Fruit fly (Drosophila melanogaster) whole organism, embryonic: ENCODE measurements around the gene Rnb.

ENCODE experiments used
- ATbp ChIP-seq: fragments of 200-800 bp; sonication (Bioruptor generic); optimal IDR thresholded peaks from 2 replicates; lab custom pipeline; 2017; ENCODE audit warnings: missing biosample characterization, mild to moderate bottlenecking, missing genetic modification characterization, missing genetic modification reagents
- B-H2 ChIP-seq: fragments of 200-800 bp; sonication (Bioruptor generic); optimal IDR thresholded peaks from 2 replicates; lab custom pipeline; 2018; ENCODE audit warnings: missing biosample characterization, mild to moderate bottlenecking, missing genetic modification characterization
- BtbVII ChIP-seq: fragments of 200-800 bp; sonication (Bioruptor generic); optimal IDR thresholded peaks from 3 replicates; lab custom pipeline; 2017; ENCODE audit warnings: missing biosample characterization, mild to moderate bottlenecking, missing genetic modification characterization
- CG10366 ChIP-seq: fragments of 200-800 bp; sonication (Bioruptor generic); IDR thresholded peaks from 2 replicates; pipeline ENCODE4 v1.3.6; 2022; ENCODE audit warnings: missing biosample characterization, missing genetic modification characterization
- CG11695 ChIP-seq: fragments of 200-800 bp; sonication (Bioruptor generic); IDR thresholded peaks from 3 replicates; pipeline ENCODE4 v1.3.6; 2022; ENCODE audit warnings: missing biosample characterization, missing genetic modification characterization
- CG12219 ChIP-seq: fragments of 200-800 bp; sonication (Bioruptor generic); optimal IDR thresholded peaks from 3 replicates; lab custom pipeline; 2018; ENCODE audit warnings: missing biosample characterization, mild to moderate bottlenecking, missing genetic modification characterization
- CG12942 ChIP-seq: fragments of 200-800 bp; sonication (Bioruptor generic); optimal IDR thresholded peaks from 3 replicates; lab custom pipeline; 2016; ENCODE audit warnings: missing biosample characterization, missing genetic modification characterization
- CG14710 ChIP-seq: fragments of 200-800 bp; sonication (Bioruptor generic); optimal IDR thresholded peaks from 3 replicates; lab custom pipeline; 2019; ENCODE audit warnings: missing biosample characterization, mild to moderate bottlenecking, missing genetic modification characterization, moderate library complexity
- CG16779 ChIP-seq: fragments of 200-800 bp; sonication (Bioruptor generic); IDR thresholded peaks from 2 replicates; pipeline ENCODE4 v1.3.6; 2022; ENCODE audit warnings: missing biosample characterization, missing genetic modification characterization
- CG17802 ChIP-seq: fragments of 200-800 bp; sonication (Bioruptor generic); optimal IDR thresholded peaks from 2 replicates; lab custom pipeline; 2018; ENCODE audit warnings: missing biosample characterization, mild to moderate bottlenecking, missing genetic modification characterization, moderate library complexity
- CG18262 ChIP-seq: fragments of 200-800 bp; optimal IDR thresholded peaks from 3 replicates; lab custom pipeline; 2019; ENCODE audit warnings: missing biosample characterization, mild to moderate bottlenecking, missing genetic modification characterization, moderate library complexity
- CG2678 ChIP-seq: fragments of 200-800 bp; sonication (Bioruptor generic); optimal IDR thresholded peaks from 3 replicates; lab custom pipeline; 2019; ENCODE audit warnings: missing biosample characterization, mild to moderate bottlenecking, missing genetic modification characterization, moderate library complexity
- CG2875 ChIP-seq: fragments of 200-800 bp; sonication (Bioruptor generic); optimal IDR thresholded peaks from 2 replicates; lab custom pipeline; 2017; ENCODE audit warnings: missing biosample characterization, mild to moderate bottlenecking, missing genetic modification characterization, missing genetic modification reagents
- CG30403 ChIP-seq: fragments of 200-800 bp; sonication (Bioruptor generic); optimal IDR thresholded peaks from 3 replicates; lab custom pipeline; 2016; ENCODE audit warnings: missing biosample characterization, missing genetic modification characterization
- CG3407 ChIP-seq: fragments of 200-800 bp; sonication (Bioruptor generic); optimal IDR thresholded peaks from 2 replicates; lab custom pipeline; 2018; ENCODE audit warnings: missing biosample characterization, mild to moderate bottlenecking, missing genetic modification characterization
- CG42726 ChIP-seq: fragments of 200-800 bp; sonication (Bioruptor generic); IDR thresholded peaks from 2 replicates; pipeline ENCODE4 v1.3.6; 2022; ENCODE audit warnings: missing biosample characterization, missing genetic modification characterization; ENCODE audit not compliant: partially characterized antibody
- CG4730 ChIP-seq: fragments of 200-800 bp; sonication (Bioruptor generic); IDR thresholded peaks from 2 replicates; pipeline ENCODE4 v1.3.6; 2022; ENCODE audit warnings: missing biosample characterization, missing genetic modification characterization
- CG4854 ChIP-seq: fragments of 200-800 bp; sonication (Bioruptor generic); optimal IDR thresholded peaks from 2 replicates; lab custom pipeline; 2016; ENCODE audit warnings: missing biosample characterization, missing genetic modification characterization, inconsistent platforms
- CG5953 ChIP-seq: fragments of 200-800 bp; sonication (Bioruptor generic); IDR thresholded peaks from 2 replicates; pipeline ENCODE4 v1.3.6; 2022; ENCODE audit warnings: missing biosample characterization, missing genetic modification characterization
- CG6272 ChIP-seq: fragments of 200-800 bp; sonication (Bioruptor generic); IDR thresholded peaks from 2 replicates; pipeline ENCODE4 v1.3.6; 2022; ENCODE audit warnings: missing biosample characterization, missing genetic modification characterization
- CG6683 ChIP-seq: fragments of 200-800 bp; sonication (Bioruptor generic); optimal IDR thresholded peaks from 2 replicates; lab custom pipeline; 2017; ENCODE audit warnings: missing biosample characterization, mild to moderate bottlenecking, missing genetic modification characterization, missing genetic modification reagents
- CG6765 ChIP-seq: fragments of 200-800 bp; sonication (Bioruptor generic); optimal IDR thresholded peaks from 3 replicates; lab custom pipeline; 2017; ENCODE audit warnings: missing biosample characterization, mild to moderate bottlenecking, missing genetic modification characterization
- CG8290 ChIP-seq, 3 experiments: fragments of 200-800 bp; sonication (Bioruptor generic); optimal IDR thresholded peaks; 2 replicates each; lab custom pipeline; 2016 to 2019; ENCODE audit warnings: missing biosample characterization in 3 of 3, missing genetic modification characterization in 3 of 3, mild to moderate bottlenecking in 2 of 3, moderate library complexity in 1 of 3
- CG8944 ChIP-seq: fragments of 200-800 bp; sonication (Bioruptor generic); optimal IDR thresholded peaks from 3 replicates; lab custom pipeline; 2016; ENCODE audit warnings: missing biosample characterization, missing genetic modification characterization
- CG9817 ChIP-seq: fragments of 200-800 bp; sonication (Bioruptor generic); optimal IDR thresholded peaks from 2 replicates; lab custom pipeline; 2018; ENCODE audit warnings: missing biosample characterization, mild to moderate bottlenecking, missing genetic modification characterization, moderate library complexity
- CoRest ChIP-seq: fragments of 200-800 bp; sonication (Bioruptor generic); optimal IDR thresholded peaks from 3 replicates; lab custom pipeline; 2018; ENCODE audit warnings: missing biosample characterization, mild to moderate bottlenecking, missing genetic modification characterization, moderate library complexity
- Dref ChIP-seq: fragments of 200-800 bp; sonication (Bioruptor generic); IDR thresholded peaks from 2 replicates; pipeline ENCODE4 v1.3.6; 2022; ENCODE audit warnings: missing biosample characterization, missing genetic modification characterization
- Med ChIP-seq: fragments of 200-800 bp; sonication (Bioruptor generic); peaks from one replicate; lab custom pipeline; 2016; ENCODE audit warnings: missing biosample characterization, missing genetic modification characterization, mild to moderate bottlenecking, inconsistent platforms, moderate library complexity
- NC2β ChIP-seq: fragments of 200-800 bp; sonication (Bioruptor generic); optimal IDR thresholded peaks from 2 replicates; lab custom pipeline; 2016; ENCODE audit warnings: missing biosample characterization, missing genetic modification characterization
- Opbp ChIP-seq: fragments of 200-800 bp; sonication (Bioruptor generic); IDR thresholded peaks from 3 replicates; pipeline ENCODE4 v1.3.6; 2022; ENCODE audit warnings: missing biosample characterization, missing genetic modification characterization; ENCODE audit not compliant: partially characterized antibody
- Optix ChIP-seq: fragments of 200-800 bp; sonication (Bioruptor generic); IDR thresholded peaks from 3 replicates; pipeline ENCODE4 v1.3.6; 2022; ENCODE audit warnings: missing biosample characterization, missing genetic modification characterization
- TFAM ChIP-seq: fragments of 200-800 bp; sonication (Bioruptor generic); optimal IDR thresholded peaks from 2 replicates; lab custom pipeline; 2017; ENCODE audit warnings: missing biosample characterization, missing genetic modification characterization, inconsistent platforms
- Xrp1 ChIP-seq: fragments of 200-800 bp; sonication (Bioruptor generic); IDR thresholded peaks from 2 replicates; pipeline ENCODE4 v1.3.6; 2022; ENCODE audit warnings: missing biosample characterization, missing genetic modification characterization
- al ChIP-seq: fragments of 200-800 bp; sonication (Bioruptor generic); IDR thresholded peaks from 2 replicates; pipeline ENCODE4 v1.3.6; 2022; ENCODE audit warnings: missing biosample characterization, missing genetic modification characterization
- ase ChIP-seq: fragments of 200-800 bp; sonication (Bioruptor generic); IDR thresholded peaks from 3 replicates; pipeline ENCODE4 v1.3.6; 2022; ENCODE audit warnings: missing biosample characterization, missing genetic modification characterization
- br ChIP-seq: fragments of >200 bp; optimal IDR thresholded peaks from 2 replicates; lab custom pipeline; 2017
- btn ChIP-seq: fragments of 200-800 bp; sonication (Bioruptor generic); optimal IDR thresholded peaks from 2 replicates; lab custom pipeline; 2016; ENCODE audit warnings: missing biosample characterization, missing genetic modification characterization
- ci ChIP-seq: fragments of 200-800 bp; sonication (Bioruptor generic); IDR thresholded peaks from 3 replicates; pipeline ENCODE4 v1.3.6; 2022; ENCODE audit warnings: missing biosample characterization, missing genetic modification characterization
- ftz-f1 ChIP-seq: fragments of 200-800 bp; sonication (Bioruptor generic); optimal IDR thresholded peaks from 2 replicates; lab custom pipeline; 2016; ENCODE audit warnings: missing biosample characterization, missing genetic modification characterization
- gem ChIP-seq: fragments of 200-800 bp; sonication (Bioruptor generic); optimal IDR thresholded peaks from 2 replicates; lab custom pipeline; 2019; ENCODE audit warnings: missing biosample characterization, mild to moderate bottlenecking, missing genetic modification characterization, moderate library complexity
- gfzf ChIP-seq: fragments of 200-800 bp; sonication (Bioruptor generic); optimal IDR thresholded peaks from 2 replicates; lab custom pipeline; 2016; ENCODE audit warnings: missing biosample characterization, mild to moderate bottlenecking, missing genetic modification characterization, moderate library complexity
- gsb ChIP-seq: fragments of 200-800 bp; sonication (Bioruptor generic); IDR thresholded peaks from 2 replicates; pipeline ENCODE4 v1.3.6; 2022; ENCODE audit warnings: missing biosample characterization, missing genetic modification characterization
- gsb-n ChIP-seq: fragments of 200-800 bp; sonication (Bioruptor generic); optimal IDR thresholded peaks from 3 replicates; lab custom pipeline; 2018; ENCODE audit warnings: missing biosample characterization, mild to moderate bottlenecking, missing genetic modification characterization
- kah ChIP-seq: fragments of 200-800 bp; sonication (Bioruptor generic); optimal IDR thresholded peaks from 2 replicates; lab custom pipeline; 2018; ENCODE audit warnings: missing biosample characterization, mild to moderate bottlenecking, missing genetic modification characterization
- lov ChIP-seq, 2 experiments: fragments of 200-800 bp in 1 of 2; fragments of >200 bp in 1 of 2; sonication (Bioruptor generic) in 1 of 2; IDR thresholded peaks in 1 of 2; optimal IDR thresholded peaks in 1 of 2; 2 replicates in 1 of 2; 3 replicates in 1 of 2; pipeline versions ENCODE4 v1.3.6 to Lab custom; 2017 to 2022; ENCODE audit warnings: missing biosample characterization in 1 of 2, missing genetic modification characterization in 1 of 2
- maf-S ChIP-seq: fragments of 200-800 bp; sonication (Bioruptor generic); optimal IDR thresholded peaks from 2 replicates; lab custom pipeline; 2016; ENCODE audit warnings: missing biosample characterization, missing genetic modification characterization
- nerfin-2 ChIP-seq: fragments of 200-800 bp; sonication (Bioruptor generic); IDR thresholded peaks from 2 replicates; pipeline ENCODE4 v1.3.6; 2022; ENCODE audit warnings: missing biosample characterization, missing genetic modification characterization; ENCODE audit not compliant: partially characterized antibody
- slbo ChIP-seq: fragments of 200-800 bp; sonication (Bioruptor generic); IDR thresholded peaks from 2 replicates; pipeline ENCODE4 v1.3.6; 2022; ENCODE audit warnings: missing biosample characterization, missing genetic modification characterization
- zen ChIP-seq: fragments of 200-800 bp; sonication (Bioruptor generic); optimal IDR thresholded peaks from 3 replicates; lab custom pipeline; 2018; ENCODE audit warnings: missing biosample characterization, mild to moderate bottlenecking, missing genetic modification characterization, moderate library complexity

Gene Rnb

dm6 chr3R:29802753-29803313 is 3.7 kb upstream of the Rnb start, which contains the start of the genes Etfb and CG7789 (continued):
- TF ChIP-seq CG9817: peak; percentile 85
- peak; percentile 56; the same call in 1 of the 2 replicates for TF ChIP-seq CG16779
- peak; percentile 80 for TF ChIP-seq CoRest (tag; lab: Kevin White, UChicago)
- TF ChIP-seq CG10366: peak; percentile 78
- TF ChIP-seq CG18262 (tag; lab: Kevin White, UChicago): no peak
- peak; percentile 76 for TF ChIP-seq ftz-f1 (GFP tag; lab: Kevin White, UChicago)
- peak; percentile 22 for TF ChIP-seq gfzf (GFP tag; lab: Kevin White, UChicago)
- TF ChIP-seq CG8944 (GFP tag; lab: Kevin White, UChicago): peak; percentile 39
- TF ChIP-seq CG12942 (GFP tag; lab: Kevin White, UChicago): peak; percentile 59
- no peak for TF ChIP-seq CG17802 (tag; lab: Kevin White, UChicago)
- no peak for TF ChIP-seq ATbp (GFP tag; lab: Kevin White, UChicago)
- TF ChIP-seq CG2678 (tag; lab: Kevin White, UChicago): no peak
- TF ChIP-seq kah: peak; percentile 44
- TF ChIP-seq br (lab: Kevin White, UChicago): no peak
- TF ChIP-seq Xrp1 (GFP tag; lab: Robert Waterston, UW): peak; percentile 65
- TF ChIP-seq CG6272 (GFP tag; lab: Robert Waterston, UW): peak; percentile 78
- TF ChIP-seq btn: peak; percentile 31
- TF ChIP-seq CG4730 (GFP tag; lab: Robert Waterston, UW): peak; percentile 66
- TF ChIP-seq zen (tag; lab: Kevin White, UChicago): no peak
- TF ChIP-seq NC2β (GFP tag; lab: Kevin White, UChicago): peak; percentile 80
- peak; percentile 79 for TF ChIP-seq Opbp (GFP tag; lab: Robert Waterston, UW)
- TF ChIP-seq CG11695 (GFP tag; lab: Robert Waterston, UW): peak; percentile 80
- TF ChIP-seq Optix (GFP tag; lab: Robert Waterston, UW): peak; percentile 65
- peak; percentile 53; the same call in 1 of the 2 replicates for TF ChIP-seq nerfin-2
- peak; percentile 90 for TF ChIP-seq slbo (GFP tag; lab: Robert Waterston, UW)
- no peak for TF ChIP-seq CG8290 (GFP tag; optimal IDR thresholded peaks at IDR 0.05; lab: Kevin White, UChicago)
- TF ChIP-seq CG8290 (tag; optimal IDR thresholded peaks at IDR 0.05; lab: Kevin White, UChicago): peak in 1 of 2 experiments; percentile 4
- peak; percentile 65 for TF ChIP-seq maf-S
- TF ChIP-seq ase (GFP tag; lab: Robert Waterston, UW): peak; percentile 76; the same call in 2 of the 3 replicates
- TF ChIP-seq al (GFP tag; lab: Robert Waterston, UW): peak; percentile 80
- TF ChIP-seq gsb (GFP tag; lab: Robert Waterston, UW): peak; percentile 73
- no peak for TF ChIP-seq CG6683 (GFP tag; lab: Kevin White, UChicago)
- TF ChIP-seq gsb-n (tag; lab: Kevin White, UChicago): no peak
- no peak for TF ChIP-seq CG3407
- TF ChIP-seq B-H2 (GFP tag; lab: Kevin White, UChicago): no peak
- TF ChIP-seq BtbVII (GFP tag; lab: Kevin White, UChicago): no peak
- TF ChIP-seq lov (optimal IDR thresholded peaks at IDR 0.05; lab: Kevin White, UChicago): no peak
- TF ChIP-seq lov (GFP tag; IDR thresholded peaks at IDR 0.05; lab: Robert Waterston, UW): 0 out of 3 replicates have a peak, but pooled peaks have one; percentile 16
- peak; percentile 24 for TF ChIP-seq CG4854 (GFP tag; lab: Kevin White, UChicago)
- TF ChIP-seq ci (GFP tag; lab: Robert Waterston, UW): peak; percentile 88
- TF ChIP-seq CG12219: no peak
- TF ChIP-seq CG2875 (GFP tag; lab: Kevin White, UChicago): no peak
- no peak for TF ChIP-seq TFAM (GFP tag; lab: Kevin White, UChicago)
- peak; percentile 88 for TF ChIP-seq CG30403
- TF ChIP-seq CG42726 (GFP tag; lab: Robert Waterston, UW): peak; percentile 60; the same call in 1 of the 2 replicates
- peak; percentile 57 for TF ChIP-seq CG6765
- TF ChIP-seq Med: peak; percentile 97
- TF ChIP-seq Dref (GFP tag; lab: Robert Waterston, UW): peak; percentile 50
- TF ChIP-seq gem (tag; lab: Kevin White, UChicago): no peak
- no peak for TF ChIP-seq CG5953 (GFP tag; lab: Robert Waterston, UW)
- peak; percentile 61 for TF ChIP-seq CG14710 (tag; lab: Kevin White, UChicago)
